Worm (Caenorhabditis elegans): Measurements from ENCODE around the gene paf-2.

Gene paf-2

ce11 chrX:4245124-4245523, 52.4 kb downstream of the paf-2 start:
- no peak for TF ChIP-seq pha-4 (tag; optimal IDR thresholded peaks at IDR 0.05)
- TF ChIP-seq M03D4.4 (tag; optimal IDR thresholded peaks at IDR 0.05), result no peak

- TF ChIP-seq flh-1 (GFP tag; optimal IDR thresholded peaks at IDR 0.05), result no peak
- no peak for TF ChIP-seq nhr-12 (tag; optimal IDR thresholded peaks at IDR 0.05)
Observed at ce11 chrX:4244489-4245123, 52.9 kb downstream of the paf-2 start.

All from whole organism, mixed stage, embryonic.